Worm (Caenorhabditis elegans): Measurements from ENCODE around the gene F38G1.3.

DNA sequence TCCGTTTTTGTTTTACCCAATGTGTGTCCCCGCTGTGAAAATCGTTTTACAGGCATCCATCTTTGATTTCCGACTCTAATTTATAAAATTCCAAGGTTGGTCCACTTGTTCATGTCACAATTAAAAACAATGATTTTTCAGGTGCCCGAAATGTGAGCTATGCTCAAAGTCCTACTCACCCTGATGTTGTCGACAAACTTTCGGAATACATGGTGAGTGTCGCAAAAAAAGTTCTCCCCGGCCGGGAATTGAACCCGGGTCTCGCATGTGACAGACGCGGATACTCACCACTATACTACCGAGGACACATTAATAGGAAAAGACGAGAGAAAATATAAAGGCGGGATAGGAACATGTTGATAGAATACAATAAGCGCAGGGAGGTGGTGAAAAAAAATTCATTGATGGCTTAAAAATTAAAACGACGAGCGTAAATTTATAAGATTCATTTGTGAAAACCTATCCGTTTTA, 13.3 kb downstream of the F38G1.3 start, which contains the start of gene egl-17:
- TF ChIP-seq nhr-11 (tag; optimal IDR thresholded peaks at IDR 0.05): no peak
- TF ChIP-seq pag-3 (tag; optimal IDR thresholded peaks at IDR 0.05; ENCODE audit: borderline replicate concordance): peak; percentile 75
- no peak for TF ChIP-seq ama-1 (optimal IDR thresholded peaks at IDR 0.05)
